Worm (Caenorhabditis elegans) whole organism, early embryonic: Measurements from ENCODE around the gene hpo-28.

Source experiments
- ama-1 ChIP-seq: fragments of 150-350 bp; optimal IDR thresholded peaks from 2 replicates; lab custom pipeline; 2014
- hnd-1 ChIP-seq: sonication (generic microtip); optimal IDR thresholded peaks from 2 replicates; lab custom pipeline; 2016; ENCODE audit warnings: missing genetic modification characterization, missing compliant biosample characterization

ce11 chrIII:5701491-5701890, 7.6 kb downstream of the hpo-28 start:
- TF ChIP-seq hnd-1 (tag; lab: Kevin White, UChicago), result no peak
- TF ChIP-seq ama-1, result no peak
